Worm (Caenorhabditis elegans) whole organism, young adult: ENCODE data around the gene F11C1.10.

Experiments used
- B0035.1 ChIP-seq: sonication (generic microtip); optimal IDR thresholded peaks from 2 replicates; lab custom pipeline; 2016; ENCODE audit warnings: missing genetic modification characterization, mild to moderate bottlenecking, missing compliant biosample characterization, missing genotype, missing genetic modification reagents
- B0261.1 ChIP-seq: sonication (generic microtip); optimal IDR thresholded peaks from 2 replicates; lab custom pipeline; 2016; ENCODE audit warnings: mild to moderate bottlenecking, missing genetic modification characterization, moderate library complexity, missing compliant biosample characterization
- D2030.7 ChIP-seq: fragments of 200-800 bp; sonication (Bioruptor generic); IDR thresholded peaks from 2 replicates; pipeline ENCODE4 v1.3.6; 2022; ENCODE audit warnings: missing genetic modification reagents, missing genetic modification characterization, missing compliant biosample characterization
- F23B12.7 ChIP-seq: sonication (generic microtip); optimal IDR thresholded peaks from 2 replicates; lab custom pipeline; 2017; ENCODE audit warnings: missing genetic modification characterization, mild to moderate bottlenecking, missing compliant biosample characterization, antibody characterized with exemption, moderate library complexity; ENCODE audit not compliant: insufficient read depth
- F39B2.1 ChIP-seq: fragments of 200-800 bp; sonication (Bioruptor generic); IDR thresholded peaks from 2 replicates; pipeline ENCODE4 v1.3.6; 2022; ENCODE audit warnings: missing genetic modification reagents, missing genetic modification characterization, missing compliant biosample characterization
- F49E8.2 ChIP-seq: sonication (generic microtip); optimal IDR thresholded peaks from 3 replicates; lab custom pipeline; 2017; ENCODE audit warnings: missing genetic modification characterization, mild to moderate bottlenecking, missing compliant biosample characterization, antibody characterized with exemption, moderate library complexity; ENCODE audit not compliant: insufficient read depth
- K11D2.4 ChIP-seq: fragments of 200-800 bp; sonication (Bioruptor generic); IDR thresholded peaks from 2 replicates; pipeline ENCODE4 v1.3.6; 2022; ENCODE audit warnings: missing genetic modification reagents, missing genetic modification characterization, missing compliant biosample characterization
- T07F8.4 ChIP-seq: sonication (generic microtip); optimal IDR thresholded peaks from 2 replicates; lab custom pipeline; 2016; ENCODE audit warnings: mild to moderate bottlenecking, missing genetic modification characterization, moderate library complexity, missing compliant biosample characterization
- T26A5.8 ChIP-seq: sonication (generic microtip); optimal IDR thresholded peaks from 2 replicates; lab custom pipeline; 2016; ENCODE audit warnings: missing genetic modification characterization, missing compliant biosample characterization
- Y53F4B.3 ChIP-seq: fragments of 200-800 bp; sonication (Bioruptor generic); IDR thresholded peaks from 2 replicates; pipeline ENCODE4 v1.3.6; 2022; ENCODE audit warnings: missing genetic modification reagents, missing genetic modification characterization, missing compliant biosample characterization
- Y56A3A.18 ChIP-seq: fragments of 200-800 bp; sonication (Bioruptor generic); IDR thresholded peaks from 2 replicates; pipeline ENCODE4 v1.3.6; 2022; ENCODE audit warnings: missing genetic modification reagents, missing genetic modification characterization, missing compliant biosample characterization
- ZK185.1 ChIP-seq: sonication (generic microtip); optimal IDR thresholded peaks from 2 replicates; lab custom pipeline; 2016; ENCODE audit warnings: mild to moderate bottlenecking, missing genetic modification characterization, missing compliant biosample characterization; ENCODE audit not compliant: poor library complexity, severe bottlenecking
- aptf-2 ChIP-seq: fragments of 200-800 bp; sonication (Bioruptor generic); conservative IDR thresholded peaks from 2 replicates; pipeline ENCODE4 v1.3.6; 2022; ENCODE audit warnings: missing genetic modification reagents, missing genetic modification characterization, missing compliant biosample characterization
- athp-1 ChIP-seq: sonication (generic microtip); optimal IDR thresholded peaks from 2 replicates; lab custom pipeline; 2017; ENCODE audit warnings: mild to moderate bottlenecking, missing genetic modification characterization, missing compliant biosample characterization
- cebp-1 ChIP-seq, 2 experiments: fragments of 200-800 bp in 1 of 2; sonication (Bioruptor generic) in 1 of 2; sonication (generic microtip) in 1 of 2; IDR thresholded peaks in 1 of 2; optimal IDR thresholded peaks in 1 of 2; 2 replicates each; pipeline versions ENCODE4 v1.3.6 to Lab custom; 2017 to 2022; ENCODE audit warnings: missing compliant biosample characterization in 2 of 2, missing genetic modification characterization in 2 of 2, mild to moderate bottlenecking in 1 of 2, missing genetic modification reagents in 1 of 2, moderate library complexity in 1 of 2
- die-1 ChIP-seq: sonication (generic microtip); optimal IDR thresholded peaks from 2 replicates; lab custom pipeline; 2016; ENCODE audit warnings: missing genotype, mild to moderate bottlenecking, missing genetic modification characterization, missing compliant biosample characterization
- dox-1 ChIP-seq: fragments of 200-800 bp; sonication (Bioruptor generic); IDR thresholded peaks from 2 replicates; pipeline ENCODE4 v1.3.6; 2022; ENCODE audit warnings: missing genetic modification reagents, missing genetic modification characterization, missing compliant biosample characterization
- egrh-3 ChIP-seq: fragments of 200-800 bp; sonication (Bioruptor generic); IDR thresholded peaks from 2 replicates; pipeline ENCODE4 v1.3.6; 2022; ENCODE audit warnings: missing genetic modification reagents, missing genetic modification characterization, missing compliant biosample characterization
- him-1 ChIP-seq: sonication (generic microtip); optimal IDR thresholded peaks from 2 replicates; lab custom pipeline; 2016; ENCODE audit warnings: missing genotype, missing genetic modification reagents, missing genetic modification characterization, missing compliant biosample characterization
- hlh-12 ChIP-seq: sonication (generic microtip); optimal IDR thresholded peaks from 2 replicates; lab custom pipeline; 2016; ENCODE audit warnings: missing genetic modification characterization, missing compliant biosample characterization
- hsf-1 ChIP-seq: fragments of 200-800 bp; sonication (Bioruptor generic); IDR thresholded peaks from 2 replicates; pipeline ENCODE4 v1.3.6; 2022; ENCODE audit warnings: missing genetic modification reagents, missing genetic modification characterization, missing compliant biosample characterization
- lin-26 ChIP-seq: fragments of 200-800 bp; sonication (Bioruptor generic); IDR thresholded peaks from 2 replicates; pipeline ENCODE4 v1.3.6; 2022; ENCODE audit warnings: missing genetic modification reagents, missing genetic modification characterization, missing compliant biosample characterization
- lsy-27 ChIP-seq: sonication (generic microtip); optimal IDR thresholded peaks from 2 replicates; lab custom pipeline; 2017; ENCODE audit warnings: missing genetic modification characterization, mild to moderate bottlenecking, missing compliant biosample characterization, antibody characterized with exemption, missing genotype, borderline replicate concordance; ENCODE audit not compliant: insufficient read depth
- mes-4 ChIP-seq: sonication (generic microtip); optimal IDR thresholded peaks from 2 replicates; lab custom pipeline; 2016; ENCODE audit warnings: missing genotype, missing genetic modification characterization, missing compliant biosample characterization
- nfya-1 ChIP-seq: sonication (generic microtip); optimal IDR thresholded peaks from 2 replicates; lab custom pipeline; 2017; ENCODE audit warnings: antibody characterized with exemption, missing compliant biosample characterization, missing genetic modification characterization, borderline replicate concordance; ENCODE audit not compliant: insufficient read depth
- pbrm-1 ChIP-seq: fragments of 200-800 bp; sonication (Bioruptor generic); IDR thresholded peaks from 2 replicates; pipeline ENCODE4 v1.3.6; 2022; ENCODE audit warnings: missing genetic modification reagents, missing genetic modification characterization, missing compliant biosample characterization
- repo-1 ChIP-seq: sonication (generic microtip); optimal IDR thresholded peaks from 2 replicates; lab custom pipeline; 2017; ENCODE audit warnings: mild to moderate bottlenecking, missing genetic modification characterization, missing compliant biosample characterization
- rpc-1 ChIP-seq, 2 experiments: fragments of 150-350 bp in 1 of 2; sonication (generic microtip) in 1 of 2; optimal IDR thresholded peaks; 2 replicates each; lab custom pipeline; 2014 to 2018; ENCODE audit warnings: missing biosample characterization in 1 of 2, missing genetic modification characterization in 1 of 2, missing genetic modification reagents in 1 of 2, missing genotype in 1 of 2
- snpc-1.3 ChIP-seq: sonication (generic microtip); optimal IDR thresholded peaks from 2 replicates; lab custom pipeline; 2017; ENCODE audit warnings: missing genetic modification characterization, mild to moderate bottlenecking, missing compliant biosample characterization, antibody characterized with exemption, moderate library complexity, missing genotype, missing genetic modification reagents; ENCODE audit not compliant: insufficient read depth
- snpc-3.4 ChIP-seq: sonication (generic microtip); optimal IDR thresholded peaks from 2 replicates; lab custom pipeline; 2017; ENCODE audit warnings: missing genetic modification characterization, mild to moderate bottlenecking, missing compliant biosample characterization, antibody characterized with exemption, moderate library complexity, missing genotype, missing genetic modification reagents
- snpc-4 ChIP-seq, 5 experiments: fragments of 150-350 bp in 1 of 5; sonication (generic microtip) in 4 of 5; optimal IDR thresholded peaks; 2 replicates each; lab custom pipeline; 2014 to 2018; ENCODE audit warnings: missing genetic modification characterization in 5 of 5, missing biosample characterization in 3 of 5, antibody characterized with exemption in 2 of 5, mild to moderate bottlenecking in 2 of 5, missing compliant biosample characterization in 2 of 5, missing genotype in 2 of 5, moderate library complexity in 2 of 5, missing genetic modification reagents in 1 of 5
- tbp1 ChIP-seq: fragments of 200-800 bp; sonication (Bioruptor generic); optimal IDR thresholded peaks from 2 replicates; lab custom pipeline; 2018; ENCODE audit warnings: mild to moderate bottlenecking, missing genetic modification characterization, missing compliant biosample characterization
- ztf-25 ChIP-seq: fragments of 200-800 bp; sonication (Bioruptor generic); IDR thresholded peaks from 2 replicates; pipeline ENCODE4 v1.3.6; 2022; ENCODE audit warnings: missing genetic modification reagents, missing genetic modification characterization, missing compliant biosample characterization

F11C1.10 gene

DNA sequence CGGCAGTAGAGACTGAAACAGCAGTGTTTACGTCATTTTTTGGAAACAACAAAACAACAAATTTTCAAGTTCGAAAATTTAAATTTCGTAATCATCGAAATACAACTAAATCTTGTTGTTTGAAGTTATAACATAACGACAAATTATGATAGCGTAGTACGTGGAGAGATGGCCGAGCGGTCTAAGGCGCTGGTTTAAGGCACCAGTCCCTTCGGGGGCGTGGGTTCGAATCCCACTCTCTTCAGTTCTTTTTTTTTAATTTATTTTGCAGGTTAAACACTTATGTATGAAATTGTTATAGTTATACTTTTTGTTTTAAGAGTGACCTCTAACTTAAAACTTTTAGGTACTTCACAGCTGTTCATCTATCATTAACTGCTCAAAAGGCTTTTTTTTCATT is 34.6 kb upstream of the F11C1.10 start:
- TF ChIP-seq athp-1 (tag; lab: Kevin White, UChicago) (no peak), snpc-1.3 (tag; lab: Kevin White, UChicago) (peak; percentile 66), egrh-3 (GFP tag; lab: Robert Waterston, UW) (peak; percentile 37; the same call in 1 of the 2 replicates), ztf-25 (peak; percentile 73; the same call in 1 of the 2 replicates), F49E8.2 (tag; lab: Kevin White, UChicago) (peak; percentile 21), T07F8.4 (tag; lab: Kevin White, UChicago) (peak; percentile 16), snpc-4 (GFP tag; optimal IDR thresholded peaks at IDR 0.05; lab: Kevin White, UChicago) (peak; percentile 43), snpc-4 (tag; optimal IDR thresholded peaks at IDR 0.05; lab: Kevin White, UChicago) (no peak), cebp-1 (GFP tag; IDR thresholded peaks at IDR 0.05; lab: Robert Waterston, UW) (peak; percentile 37; the same call in 1 of the 2 replicates), cebp-1 (tag; optimal IDR thresholded peaks at IDR 0.05; lab: Kevin White, UChicago) (no peak), mes-4 (tag; lab: Kevin White, UChicago) (peak; percentile 16), aptf-2 (GFP tag; lab: Robert Waterston, UW) (no peak), D2030.7 (GFP tag; lab: Robert Waterston, UW) (peak; percentile 34; the same call in 1 of the 2 replicates), Y53F4B.3 (GFP tag; lab: Robert Waterston, UW) (no peak), snpc-3.4 (tag; lab: Kevin White, UChicago) (peak; percentile 64), lin-26 (GFP tag; lab: Robert Waterston, UW) (peak; percentile 70), dox-1 (GFP tag; lab: Robert Waterston, UW) (no peak), lsy-27 (tag; lab: Kevin White, UChicago) (no peak), him-1 (tag; lab: Kevin White, UChicago) (peak; percentile 66), die-1 (tag; lab: Kevin White, UChicago) (peak; percentile 68), ZK185.1 (tag; lab: Kevin White, UChicago) (peak; percentile 74), pbrm-1 (GFP tag; lab: Robert Waterston, UW) (peak; percentile 68), B0261.1 (tag; lab: Kevin White, UChicago) (peak; percentile 70), K11D2.4 (no peak), B0035.1 (tag; lab: Kevin White, UChicago) (no peak), rpc-1 (optimal IDR thresholded peaks at IDR 0.05; lab: Kevin White, UChicago) (peak; percentile 75), rpc-1 (tag; optimal IDR thresholded peaks at IDR 0.05; lab: Kevin White, UChicago) (peak; percentile 85), tbp1 (GFP tag; lab: Kevin White, UChicago) (peak; percentile 90)

DNA sequence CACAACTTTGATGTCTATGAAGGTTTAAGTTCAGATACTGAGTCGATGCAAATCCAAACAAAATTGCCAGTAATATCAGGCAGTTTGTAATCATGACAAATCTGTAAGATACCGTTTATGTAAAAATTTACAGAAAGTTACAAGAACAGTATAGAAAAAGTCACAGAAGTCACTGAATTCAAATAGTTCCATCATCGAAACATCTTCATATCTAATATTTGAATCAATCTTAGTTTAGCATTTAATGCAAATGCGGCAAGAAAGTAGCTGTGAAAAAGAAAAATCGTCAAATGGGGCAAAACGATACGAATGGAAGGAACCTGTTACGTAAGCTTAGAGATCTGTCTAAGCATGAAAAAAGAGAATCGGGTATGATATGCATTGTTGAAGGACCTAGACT is 33.7 kb upstream of the F11C1.10 start, which contains the start of gene gmap-2:
TSS of gene gmap-2 (minus strand) at position 101 of the 400 bp plus-strand sequence.
- TF ChIP-seq athp-1 (tag; lab: Kevin White, UChicago) (no peak), Y56A3A.18 (GFP tag; lab: Robert Waterston, UW) (no peak), T26A5.8 (tag; lab: Kevin White, UChicago) (no peak), hsf-1 (no peak), rpc-1 (optimal IDR thresholded peaks at IDR 0.05; lab: Kevin White, UChicago) (no peak), rpc-1 (tag; optimal IDR thresholded peaks at IDR 0.05; lab: Kevin White, UChicago) (no peak), F39B2.1 (no peak), hlh-12 (tag; lab: Kevin White, UChicago) (no peak), F23B12.7 (tag; lab: Kevin White, UChicago) (no peak), B0261.1 (tag; lab: Kevin White, UChicago) (no peak), repo-1 (tag; lab: Kevin White, UChicago) (no peak), nfya-1 (tag; lab: Kevin White, UChicago) (no peak), egrh-3 (GFP tag; lab: Robert Waterston, UW) (no peak)
